Worm (Caenorhabditis elegans) whole organism, L1 larva: ENCODE data around the gene F12A10.9.

ENCODE experiments used
- C16A3.4 ChIP-seq: fragments of 150-350 bp; optimal IDR thresholded peaks from 2 replicates; lab custom pipeline; 2014; ENCODE audit warnings: missing biosample characterization, missing genetic modification characterization
- C34B4.2 ChIP-seq: sonication (generic microtip); optimal IDR thresholded peaks from 2 replicates; lab custom pipeline; 2017; ENCODE audit warnings: mild to moderate bottlenecking, missing genetic modification characterization, missing compliant biosample characterization
- F16B12.6 ChIP-seq: fragments of 150-350 bp; optimal IDR thresholded peaks from 2 replicates; lab custom pipeline; 2014; ENCODE audit warnings: missing biosample characterization, missing genetic modification characterization
- aly-2 ChIP-seq: fragments of 150-350 bp; optimal IDR thresholded peaks from 2 replicates; lab custom pipeline; 2014; ENCODE audit warnings: missing biosample characterization, missing genetic modification characterization
- blmp-1 ChIP-seq: fragments of 150-350 bp; optimal IDR thresholded peaks from 2 replicates; lab custom pipeline; 2014; ENCODE audit warnings: missing biosample characterization, missing genetic modification characterization
- ceh-8 ChIP-seq: fragments of 200-800 bp; sonication (Bioruptor generic); optimal IDR thresholded peaks from 2 replicates; lab custom pipeline; 2018; ENCODE audit warnings: mild to moderate bottlenecking, missing genetic modification characterization, moderate library complexity, missing compliant biosample characterization
- ceh-88 ChIP-seq: fragments of 200-800 bp; sonication (Bioruptor generic); IDR thresholded peaks from 2 replicates; pipeline ENCODE4 v1.3.6; 2022; ENCODE audit warnings: missing genetic modification characterization, missing compliant biosample characterization
- ceh-90 ChIP-seq: sonication (generic microtip); optimal IDR thresholded peaks from 2 replicates; lab custom pipeline; 2016; ENCODE audit warnings: missing genetic modification characterization, missing compliant biosample characterization
- dsc-1 ChIP-seq: sonication (generic microtip); optimal IDR thresholded peaks from 2 replicates; lab custom pipeline; 2016; ENCODE audit warnings: mild to moderate bottlenecking, missing genetic modification characterization, missing compliant biosample characterization
- efl-1 ChIP-seq, 4 experiments: fragments of 150-350 bp; optimal IDR thresholded peaks in 3 of 4; peaks in 1 of 4; 1 replicate in 1 of 4; 2 replicates in 3 of 4; lab custom pipeline; 2014; ENCODE audit warnings: missing biosample characterization in 2 of 4, missing genetic modification characterization in 2 of 4, missing genetic modification reagents in 2 of 4
- efl-3 ChIP-seq: fragments of 200-800 bp; sonication (Bioruptor generic); optimal IDR thresholded peaks from 2 replicates; lab custom pipeline; 2018; ENCODE audit warnings: mild to moderate bottlenecking, missing genetic modification characterization, missing compliant biosample characterization
- elt-3 ChIP-seq, 6 experiments: fragments of 150-350 bp in 1 of 6; sonication (generic microtip); optimal IDR thresholded peaks; 2 replicates each; lab custom pipeline; 2017 to 2018; ENCODE audit warnings: missing biosample characterization in 6 of 6, missing genetic modification characterization in 6 of 6, inconsistent platforms in 1 of 6
- ets-5 ChIP-seq: fragments of 200-800 bp; sonication (Bioruptor generic); IDR thresholded peaks from 2 replicates; pipeline ENCODE4 v1.3.6; 2022; ENCODE audit warnings: missing genetic modification characterization, missing compliant biosample characterization
- fkh-10 ChIP-seq: sonication (generic microtip); optimal IDR thresholded peaks from 2 replicates; lab custom pipeline; 2017; ENCODE audit warnings: missing biosample characterization, missing genetic modification reagents, missing genetic modification characterization
- fos-1 ChIP-seq: fragments of 150-350 bp; optimal IDR thresholded peaks from 2 replicates; lab custom pipeline; 2014; ENCODE audit warnings: missing biosample characterization, missing genetic modification characterization
- hpl-2 ChIP-seq: fragments of 150-350 bp; optimal IDR thresholded peaks from 2 replicates; lab custom pipeline; 2014; ENCODE audit warnings: missing biosample characterization, missing genetic modification reagents, missing genetic modification characterization
- jun-1 ChIP-seq: fragments of 150-350 bp; optimal IDR thresholded peaks from 2 replicates; lab custom pipeline; 2014; ENCODE audit warnings: missing biosample characterization, missing genetic modification reagents, missing genetic modification characterization
- lin-14 ChIP-seq: fragments of 200-800 bp; sonication (Bioruptor generic); optimal IDR thresholded peaks from 2 replicates; lab custom pipeline; 2018; ENCODE audit warnings: mild to moderate bottlenecking, missing genetic modification characterization, moderate library complexity, missing compliant biosample characterization
- lin-39 ChIP-seq: fragments of 150-350 bp; optimal IDR thresholded peaks from 2 replicates; lab custom pipeline; 2014; ENCODE audit warnings: missing biosample characterization, missing genetic modification reagents, missing genetic modification characterization
- lir-3 ChIP-seq: sonication (generic microtip); optimal IDR thresholded peaks from 2 replicates; lab custom pipeline; 2016; ENCODE audit warnings: mild to moderate bottlenecking, missing genetic modification characterization, moderate library complexity, missing compliant biosample characterization; ENCODE audit not compliant: poor library complexity
- mef-2 ChIP-seq: fragments of 150-350 bp; optimal IDR thresholded peaks from 2 replicates; lab custom pipeline; 2014; ENCODE audit warnings: missing biosample characterization, missing genetic modification characterization
- mep-1 ChIP-seq: fragments of 150-350 bp; optimal IDR thresholded peaks from 2 replicates; lab custom pipeline; 2014; ENCODE audit warnings: missing biosample characterization, missing genetic modification characterization
- nhr-20 ChIP-seq: sonication (generic microtip); optimal IDR thresholded peaks from 2 replicates; lab custom pipeline; 2016; ENCODE audit warnings: mild to moderate bottlenecking, missing genetic modification characterization, missing compliant biosample characterization
- nhr-71 ChIP-seq: sonication (generic microtip); optimal IDR thresholded peaks from 2 replicates; lab custom pipeline; 2016; ENCODE audit warnings: mild to moderate bottlenecking, missing genetic modification characterization, moderate library complexity, missing compliant biosample characterization
- nhr-85 ChIP-seq: sonication (generic microtip); peaks from one replicate; lab custom pipeline; 2016; ENCODE audit warnings: missing genetic modification characterization, inconsistent platforms, missing compliant biosample characterization
- pax-3 ChIP-seq: fragments of 200-800 bp; sonication (Bioruptor generic); optimal IDR thresholded peaks from 2 replicates; lab custom pipeline; 2018; ENCODE audit warnings: mild to moderate bottlenecking, missing genetic modification characterization, moderate library complexity, missing compliant biosample characterization
- skn-1 ChIP-seq: fragments of 150-350 bp; optimal IDR thresholded peaks from 2 replicates; lab custom pipeline; 2014; ENCODE audit warnings: missing biosample characterization, missing genetic modification characterization
- snu-23 ChIP-seq: sonication (generic microtip); optimal IDR thresholded peaks from 2 replicates; lab custom pipeline; 2016; ENCODE audit warnings: missing genetic modification characterization, missing compliant biosample characterization
- unc-130 ChIP-seq: fragments of 150-350 bp; optimal IDR thresholded peaks from 2 replicates; lab custom pipeline; 2017; ENCODE audit warnings: missing biosample characterization, missing genetic modification characterization, inconsistent platforms
- unc-30 ChIP-seq: sonication (generic microtip); optimal IDR thresholded peaks from 2 replicates; lab custom pipeline; 2017; ENCODE audit warnings: missing biosample characterization, missing genetic modification characterization
- unc-62 ChIP-seq: fragments of 150-350 bp; optimal IDR thresholded peaks from 2 replicates; lab custom pipeline; 2014; ENCODE audit warnings: missing biosample characterization, missing genetic modification reagents, missing genetic modification characterization
- ztf-11 ChIP-seq, 2 experiments: sonication (generic microtip); optimal IDR thresholded peaks; 2 replicates each; lab custom pipeline; 2016 to 2017; ENCODE audit warnings: missing genetic modification characterization in 2 of 2, missing biosample characterization in 1 of 2, missing compliant biosample characterization in 1 of 2

Gene F12A10.9

DNA sequence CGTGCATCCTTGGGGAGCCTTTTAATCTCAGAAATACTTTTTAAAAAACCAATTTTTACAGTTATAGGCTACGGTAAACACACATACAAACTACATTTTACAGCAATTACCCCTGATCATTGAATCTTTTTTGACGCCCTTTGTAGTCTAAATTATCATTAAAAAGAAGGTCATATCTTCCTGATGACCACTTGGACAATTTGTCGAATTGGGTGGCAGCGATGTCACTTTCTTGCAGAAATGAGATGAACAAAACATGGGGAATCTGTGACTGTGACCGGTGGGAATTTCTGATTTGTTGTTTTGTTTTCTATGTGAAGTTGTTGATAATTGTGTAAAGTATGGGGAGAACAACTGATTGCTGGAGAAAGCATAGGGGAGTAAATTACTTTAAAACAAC lies 48.9 kb upstream of the F12A10.9 start:
- TF ChIP-seq F16B12.6 (no peak), pax-3 (tag; lab: Kevin White, UChicago) (no peak), C16A3.4 (tag; lab: Kevin White, UChicago) (no peak), efl-3 (GFP tag; lab: Kevin White, UChicago) (no peak), blmp-1 (tag; lab: Kevin White, UChicago) (peak; percentile 74), unc-62 (no peak), skn-1 (tag; lab: Kevin White, UChicago) (no peak), ceh-88 (GFP tag; lab: Robert Waterston, UW) (no peak), mef-2 (tag; lab: Kevin White, UChicago) (no peak), nhr-71 (tag; lab: Kevin White, UChicago) (no peak), C34B4.2 (tag; lab: Kevin White, UChicago) (no peak), ceh-8 (GFP tag; lab: Kevin White, UChicago) (no peak), elt-3 (tag; optimal IDR thresholded peaks at IDR 0.05; lab: Kevin White, UChicago) (peak in 1 of 6 experiments; percentile 12), ztf-11 (tag; optimal IDR thresholded peaks at IDR 0.05; lab: Kevin White, UChicago) (no peak), nhr-85 (tag; lab: Kevin White, UChicago) (peak; percentile 67), lin-39 (tag; lab: Kevin White, UChicago) (no peak), ceh-90 (no peak), jun-1 (tag; lab: Kevin White, UChicago) (no peak), nhr-20 (tag; lab: Kevin White, UChicago) (peak; percentile 0), lir-3 (tag; lab: Kevin White, UChicago) (no peak)

- peak; percentile 66 for TF ChIP-seq nhr-85 (tag; lab: Kevin White, UChicago)
- no peak for TF ChIP-seq aly-2 (tag; lab: Kevin White, UChicago)
- no peak for TF ChIP-seq jun-1 (tag; lab: Kevin White, UChicago)
- no peak for TF ChIP-seq unc-62
Measured at ce11 chrII:5451278-5451677, 47.2 kb upstream of the F12A10.9 start.

DNA sequence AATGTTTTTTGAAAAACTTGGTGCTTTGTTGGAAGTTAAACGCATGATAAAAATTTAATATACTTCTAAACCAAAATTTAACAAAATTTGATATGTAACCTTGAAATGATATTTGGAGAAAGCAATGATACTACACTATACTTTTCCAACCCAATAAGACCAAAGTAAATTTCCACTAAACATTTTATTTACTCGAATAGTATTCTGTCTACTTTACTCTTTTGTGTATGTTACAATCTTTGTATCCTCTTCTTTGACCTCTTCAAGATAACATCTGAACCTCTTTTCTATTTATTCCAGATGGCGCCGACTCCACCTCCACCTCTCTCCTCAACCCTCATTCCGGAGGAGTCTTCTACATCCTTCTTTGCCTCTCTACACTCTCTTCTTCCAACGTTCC lies 44.9 kb upstream of the F12A10.9 start, which contains the start of gene dhs-5:
TSS of gene dhs-5 (plus strand) at position 301 of the 400 bp plus-strand sequence.
- TF ChIP-seq unc-30 (tag; lab: Kevin White, UChicago) = no peak
- TF ChIP-seq dsc-1 (tag; lab: Kevin White, UChicago) = peak; percentile 56

ce11 chrII:5455650-5456355 lies 42.7 kb upstream of the F12A10.9 start, which contains the start of gene daz-1:
Gene daz-1, plus strand, starts transcription at chrII:5456305.
- TF ChIP-seq C34B4.2 (tag; lab: Kevin White, UChicago) = no peak
- no peak for TF ChIP-seq efl-1 (optimal IDR thresholded peaks at IDR 0.05; lab: Kevin White, UChicago)
- TF ChIP-seq efl-1 (GFP tag; optimal IDR thresholded peaks at IDR 0.05 in 1 of 2; lab: Kevin White, UChicago) = no peak
- no peak for TF ChIP-seq fkh-10 (GFP tag; lab: Kevin White, UChicago)
- no peak for TF ChIP-seq elt-3 (tag; optimal IDR thresholded peaks at IDR 0.05; lab: Kevin White, UChicago)
- TF ChIP-seq fos-1 (tag; lab: Kevin White, UChicago) = no peak

DNA sequence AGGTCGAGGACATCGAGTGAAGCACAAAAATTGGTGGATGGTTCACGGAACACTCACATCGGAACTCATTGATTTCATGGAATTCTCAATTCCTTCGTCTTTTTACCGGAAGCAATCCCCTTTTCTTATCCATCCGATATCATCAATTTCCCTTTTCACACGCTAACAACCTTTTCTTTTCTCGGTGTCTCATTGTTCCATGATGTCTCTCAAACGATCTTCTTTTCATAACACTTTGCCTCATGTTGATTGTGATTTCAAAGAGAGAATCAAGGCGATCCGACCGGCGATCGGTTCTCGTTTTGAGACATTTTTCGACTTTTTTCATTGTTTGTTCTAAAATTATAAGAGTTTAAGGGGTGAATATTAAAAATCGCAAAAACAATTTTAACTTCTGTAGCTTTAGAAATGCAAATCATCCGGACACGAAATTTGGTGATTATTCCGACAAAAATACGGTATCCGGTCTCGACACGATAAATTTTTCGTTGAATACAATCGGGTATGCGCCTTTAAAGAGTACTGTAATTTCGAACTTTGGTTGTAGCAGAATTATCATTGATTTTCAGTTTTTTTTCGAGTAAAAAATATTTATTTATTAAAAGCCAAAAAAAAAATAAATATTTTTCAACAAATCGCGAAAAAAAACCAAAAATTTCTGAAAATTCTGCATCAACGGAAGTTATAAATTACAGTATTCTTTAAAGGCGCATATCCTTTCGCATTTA lies 39.6 kb upstream of the F12A10.9 start:
- TF ChIP-seq elt-3 (tag; optimal IDR thresholded peaks at IDR 0.05; lab: Kevin White, UChicago) = peak in 4 of 6 experiments; percentile 11 to 73 (median 32)
- TF ChIP-seq snu-23 = peak; percentile 11
- no peak for TF ChIP-seq hpl-2 (GFP tag; lab: Kevin White, UChicago)
- no peak for TF ChIP-seq fkh-10 (GFP tag; lab: Kevin White, UChicago)
- TF ChIP-seq lin-14 (GFP tag; lab: Kevin White, UChicago) = peak; percentile 71
- peak; percentile 99 for TF ChIP-seq blmp-1 (tag; lab: Kevin White, UChicago)
- peak; percentile 4 for TF ChIP-seq unc-130 (tag; lab: Kevin White, UChicago)
- TF ChIP-seq mep-1 (tag; lab: Kevin White, UChicago) = peak; percentile 5
- TF ChIP-seq ets-5 (GFP tag; lab: Robert Waterston, UW) = no peak
- peak; percentile 2 for TF ChIP-seq nhr-71 (tag; lab: Kevin White, UChicago)
